Worm (Caenorhabditis elegans) whole organism, L2 larva: Measurements from ENCODE around the gene str-56.

Experiments
- C34F6.9 ChIP-seq: fragments of 150-350 bp; optimal IDR thresholded peaks from 2 replicates; lab custom pipeline; 2014; ENCODE audit warnings: missing biosample characterization, missing genetic modification characterization
- R02D3.7 ChIP-seq: fragments of 150-350 bp; optimal IDR thresholded peaks from 2 replicates; lab custom pipeline; 2014; ENCODE audit warnings: missing biosample characterization, missing genetic modification characterization
- Y55F3AM.14 ChIP-seq: fragments of 200-800 bp; sonication (Bioruptor generic); optimal IDR thresholded peaks from 2 replicates; lab custom pipeline; 2018; ENCODE audit warnings: mild to moderate bottlenecking, missing genetic modification characterization, missing compliant biosample characterization
- ZK546.5 ChIP-seq: sonication (generic microtip); optimal IDR thresholded peaks from 2 replicates; lab custom pipeline; 2017; ENCODE audit warnings: missing biosample characterization, missing genetic modification characterization
- alr-1 ChIP-seq: fragments of 150-350 bp; optimal IDR thresholded peaks from 2 replicates; lab custom pipeline; 2014; ENCODE audit warnings: missing biosample characterization, missing genetic modification characterization
- aly-2 ChIP-seq: fragments of 150-350 bp; optimal IDR thresholded peaks from 2 replicates; lab custom pipeline; 2014; ENCODE audit warnings: missing biosample characterization, missing genetic modification characterization
- ama-1 ChIP-seq: fragments of 150-350 bp; optimal IDR thresholded peaks from 2 replicates; lab custom pipeline; 2018; ENCODE audit warnings: inconsistent platforms
- blmp-1 ChIP-seq: sonication (generic microtip); optimal IDR thresholded peaks from 2 replicates; lab custom pipeline; 2017; ENCODE audit warnings: missing genetic modification characterization, mild to moderate bottlenecking, missing compliant biosample characterization, antibody characterized with exemption, moderate library complexity; ENCODE audit not compliant: insufficient read depth
- ceh-16 ChIP-seq: fragments of 150-350 bp; optimal IDR thresholded peaks from 2 replicates; lab custom pipeline; 2014; ENCODE audit warnings: missing biosample characterization, missing genetic modification characterization
- ceh-82 ChIP-seq: fragments of 150-350 bp; optimal IDR thresholded peaks from 2 replicates; lab custom pipeline; 2014; ENCODE audit warnings: missing biosample characterization, missing genetic modification characterization
- crh-2 ChIP-seq: sonication (generic microtip); optimal IDR thresholded peaks from 2 replicates; lab custom pipeline; 2017; ENCODE audit warnings: missing biosample characterization, missing genetic modification characterization
- dmd-4 ChIP-seq: sonication (generic microtip); optimal IDR thresholded peaks from 2 replicates; lab custom pipeline; 2017; ENCODE audit warnings: missing biosample characterization, missing genetic modification characterization
- egl-27 ChIP-seq: sonication (generic microtip); optimal IDR thresholded peaks from 3 replicates; lab custom pipeline; 2017; ENCODE audit warnings: missing biosample characterization, missing genetic modification reagents, missing genetic modification characterization
- elt-1 ChIP-seq: fragments of 150-350 bp; optimal IDR thresholded peaks from 2 replicates; lab custom pipeline; 2014; ENCODE audit warnings: missing biosample characterization, missing genetic modification characterization
- elt-3 ChIP-seq: sonication (generic microtip); optimal IDR thresholded peaks from 2 replicates; lab custom pipeline; 2017; ENCODE audit warnings: missing biosample characterization, missing genetic modification characterization
- fos-1 ChIP-seq: fragments of 150-350 bp; optimal IDR thresholded peaks from 2 replicates; lab custom pipeline; 2014; ENCODE audit warnings: missing biosample characterization, missing genetic modification characterization
- gmeb-1 ChIP-seq: fragments of 150-350 bp; optimal IDR thresholded peaks from 2 replicates; lab custom pipeline; 2014; ENCODE audit warnings: missing biosample characterization, missing genetic modification characterization
- lin-11 ChIP-seq: fragments of 150-350 bp; sonication (generic microtip); optimal IDR thresholded peaks from 2 replicates; lab custom pipeline; 2014; ENCODE audit warnings: missing biosample characterization, missing genetic modification characterization, inconsistent platforms, mixed read lengths
- lin-13 ChIP-seq: fragments of 150-350 bp; optimal IDR thresholded peaks from 2 replicates; lab custom pipeline; 2014; ENCODE audit warnings: missing biosample characterization, missing genetic modification reagents, missing genetic modification characterization
- mbf-1 ChIP-seq: sonication (generic microtip); optimal IDR thresholded peaks from 2 replicates; lab custom pipeline; 2017; ENCODE audit warnings: missing biosample characterization, missing genetic modification characterization
- mdl-1 ChIP-seq, 2 experiments: fragments of 150-350 bp in 1 of 2; sonication (generic microtip) in 1 of 2; optimal IDR thresholded peaks; 2 replicates each; lab custom pipeline; 2017; ENCODE audit warnings: missing biosample characterization in 2 of 2, missing genetic modification characterization in 2 of 2
- nhr-10 ChIP-seq: sonication (generic microtip); optimal IDR thresholded peaks from 2 replicates; lab custom pipeline; 2017; ENCODE audit warnings: missing biosample characterization, missing genetic modification characterization
- nhr-11 ChIP-seq: fragments of 150-350 bp; optimal IDR thresholded peaks from 2 replicates; lab custom pipeline; 2014; ENCODE audit warnings: missing biosample characterization, missing genetic modification characterization
- nhr-12 ChIP-seq: fragments of 150-350 bp; optimal IDR thresholded peaks from 2 replicates; lab custom pipeline; 2014; ENCODE audit warnings: missing biosample characterization, missing genetic modification characterization
- nhr-129 ChIP-seq: fragments of 150-350 bp; optimal IDR thresholded peaks from 2 replicates; lab custom pipeline; 2014; ENCODE audit warnings: missing biosample characterization, missing genetic modification characterization
- nhr-21 ChIP-seq: fragments of 150-350 bp; optimal IDR thresholded peaks from 2 replicates; lab custom pipeline; 2014; ENCODE audit warnings: missing biosample characterization, missing genetic modification characterization
- nhr-23 ChIP-seq: fragments of 150-350 bp; optimal IDR thresholded peaks from 2 replicates; lab custom pipeline; 2014; ENCODE audit warnings: missing biosample characterization, missing genetic modification reagents, missing genetic modification characterization
- nhr-237 ChIP-seq: fragments of 150-350 bp; optimal IDR thresholded peaks from 2 replicates; lab custom pipeline; 2014; ENCODE audit warnings: missing biosample characterization, missing genetic modification characterization
- nhr-25 ChIP-seq: fragments of 150-350 bp; sonication (generic microtip); optimal IDR thresholded peaks from 3 replicates; lab custom pipeline; 2014; ENCODE audit warnings: missing biosample characterization, missing genetic modification characterization
- nhr-6 ChIP-seq: fragments of 150-350 bp; optimal IDR thresholded peaks from 2 replicates; lab custom pipeline; 2014; ENCODE audit warnings: missing biosample characterization, missing genetic modification characterization
- nhr-77 ChIP-seq: fragments of 150-350 bp; optimal IDR thresholded peaks from 2 replicates; lab custom pipeline; 2014; ENCODE audit warnings: missing biosample characterization, missing genetic modification characterization
- peb-1 ChIP-seq: fragments of 150-350 bp; optimal IDR thresholded peaks from 2 replicates; lab custom pipeline; 2014; ENCODE audit warnings: missing biosample characterization, missing genetic modification characterization
- sem-4 ChIP-seq: fragments of 150-350 bp; optimal IDR thresholded peaks from 2 replicates; lab custom pipeline; 2014; ENCODE audit warnings: missing biosample characterization, missing genetic modification reagents, missing genetic modification characterization
- skn-1 ChIP-seq: sonication (generic microtip); optimal IDR thresholded peaks from 2 replicates; lab custom pipeline; 2017; ENCODE audit warnings: missing biosample characterization, missing genetic modification characterization
- sma-3 ChIP-seq: sonication (generic microtip); optimal IDR thresholded peaks from 2 replicates; lab custom pipeline; 2016; ENCODE audit warnings: missing genetic modification reagents, missing genetic modification characterization, missing compliant biosample characterization
- sma-9 ChIP-seq, 2 experiments: fragments of 150-350 bp in 1 of 2; sonication (generic microtip) in 1 of 2; optimal IDR thresholded peaks; 2 replicates each; lab custom pipeline; 2014 to 2016; ENCODE audit warnings: missing genetic modification characterization in 2 of 2, mild to moderate bottlenecking in 1 of 2, missing biosample characterization in 1 of 2, missing compliant biosample characterization in 1 of 2, missing genetic modification reagents in 1 of 2, moderate library complexity in 1 of 2
- snpc-4 ChIP-seq: fragments of 150-350 bp; optimal IDR thresholded peaks from 2 replicates; lab custom pipeline; 2014; ENCODE audit warnings: missing biosample characterization, missing genetic modification characterization
- unc-39 ChIP-seq: fragments of 150-350 bp; optimal IDR thresholded peaks from 2 replicates; lab custom pipeline; 2014; ENCODE audit warnings: missing biosample characterization, missing genetic modification characterization
- unc-55 ChIP-seq: fragments of 150-350 bp; sonication (generic microtip); optimal IDR thresholded peaks from 3 replicates; lab custom pipeline; 2014; ENCODE audit warnings: missing biosample characterization, missing genetic modification reagents, missing genetic modification characterization
- unc-62 ChIP-seq: fragments of 150-350 bp; optimal IDR thresholded peaks from 2 replicates; lab custom pipeline; 2014; ENCODE audit warnings: missing biosample characterization, missing genetic modification reagents, missing genetic modification characterization
- zag-1 ChIP-seq: fragments of 150-350 bp; optimal IDR thresholded peaks from 2 replicates; lab custom pipeline; 2014; ENCODE audit warnings: missing biosample characterization, missing genetic modification characterization
- ztf-1 ChIP-seq: fragments of 200-800 bp; sonication (Bioruptor generic); conservative IDR thresholded peaks from 2 replicates; pipeline ENCODE4 v1.3.6; 2022; ENCODE audit warnings: missing genetic modification characterization, missing compliant biosample characterization
- ztf-11 ChIP-seq: sonication (generic microtip); optimal IDR thresholded peaks from 2 replicates; lab custom pipeline; 2017; ENCODE audit warnings: missing biosample characterization, missing genetic modification characterization
- ztf-4 ChIP-seq: fragments of 150-350 bp; optimal IDR thresholded peaks from 2 replicates; lab custom pipeline; 2014; ENCODE audit warnings: missing biosample characterization, missing genetic modification characterization

The str-56 gene

ce11 chrV:15876308-15876707, 3.9 kb downstream of the str-56 start, which contains the start of gene nhr-102:
Gene nhr-102, minus strand, starts transcription at chrV:15876408.
- TF ChIP-seq nhr-12, result no peak
- no peak for TF ChIP-seq blmp-1 (tag; lab: Kevin White, UChicago)
- TF ChIP-seq unc-55 (GFP tag; lab: Kevin White, UChicago), result no peak
- TF ChIP-seq ceh-82, result no peak
- no peak for TF ChIP-seq Y55F3AM.14 (GFP tag; lab: Kevin White, UChicago)
- TF ChIP-seq ztf-1 (GFP tag; lab: Robert Waterston, UW), result no peak
- TF ChIP-seq, all 48 proteins: peak for 0

DNA sequence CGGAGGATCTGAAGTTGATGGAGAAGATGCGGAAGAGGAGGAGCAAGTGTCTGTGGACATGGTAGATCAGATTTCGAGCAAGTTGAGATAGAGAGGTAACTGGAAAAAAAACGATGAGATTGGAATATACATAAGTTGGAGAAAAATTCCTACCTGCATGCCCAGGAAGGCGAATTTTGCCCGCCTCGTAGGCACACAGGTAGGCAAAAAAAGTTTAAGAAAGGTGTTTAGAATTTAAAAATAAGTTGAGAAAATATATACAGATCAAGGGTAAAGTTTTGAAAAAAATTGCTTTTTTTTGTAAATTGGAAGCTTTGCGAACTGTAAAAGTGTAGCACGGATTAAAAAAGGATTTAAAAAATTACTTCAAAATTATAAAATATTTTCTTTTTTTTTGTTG, 7.1 kb downstream of the str-56 start, which contains the start of gene nhr-84:
Gene nhr-84, minus strand, starts transcription at position 101 of the 400 bp plus-strand sequence.
- no peak for TF ChIP-seq peb-1 (tag; lab: Kevin White, UChicago)
- no peak for TF ChIP-seq mbf-1 (tag; lab: Kevin White, UChicago)
- TF ChIP-seq nhr-11 (tag; lab: Kevin White, UChicago), result no peak
- no peak for TF ChIP-seq dmd-4
- TF ChIP-seq R02D3.7 (tag; lab: Kevin White, UChicago), result no peak
- TF ChIP-seq nhr-21, result no peak
- TF ChIP-seq lin-13 (GFP tag; lab: Kevin White, UChicago), result no peak
- TF ChIP-seq unc-39 (tag; lab: Kevin White, UChicago), result no peak
- no peak for TF ChIP-seq Y55F3AM.14 (GFP tag; lab: Kevin White, UChicago)
- TF ChIP-seq nhr-10 (tag; lab: Kevin White, UChicago), result no peak
- TF ChIP-seq C34F6.9 (tag; lab: Kevin White, UChicago), result no peak
- TF ChIP-seq nhr-23, result no peak
- TF ChIP-seq aly-2 (tag; lab: Kevin White, UChicago), result no peak
- no peak for TF ChIP-seq mdl-1 (tag; optimal IDR thresholded peaks at IDR 0.05; lab: Kevin White, UChicago)
- no peak for TF ChIP-seq unc-55 (GFP tag; lab: Kevin White, UChicago)
- TF ChIP-seq blmp-1 (tag; lab: Kevin White, UChicago), result no peak
- TF ChIP-seq nhr-237 (tag; lab: Kevin White, UChicago), result no peak
- TF ChIP-seq, all 48 proteins: peak for 0

- TF ChIP-seq unc-62 (no peak), sma-9 (GFP tag; optimal IDR thresholded peaks at IDR 0.05; lab: Kevin White, UChicago) (peak; percentile 20), sma-9 (tag; optimal IDR thresholded peaks at IDR 0.05; lab: Kevin White, UChicago) (no peak), fos-1 (peak; percentile 76), Y55F3AM.14 (GFP tag; lab: Kevin White, UChicago) (peak; percentile 1)
Measured at ce11 chrV:15880033-15880432, 7.7 kb downstream of the str-56 start.

DNA sequence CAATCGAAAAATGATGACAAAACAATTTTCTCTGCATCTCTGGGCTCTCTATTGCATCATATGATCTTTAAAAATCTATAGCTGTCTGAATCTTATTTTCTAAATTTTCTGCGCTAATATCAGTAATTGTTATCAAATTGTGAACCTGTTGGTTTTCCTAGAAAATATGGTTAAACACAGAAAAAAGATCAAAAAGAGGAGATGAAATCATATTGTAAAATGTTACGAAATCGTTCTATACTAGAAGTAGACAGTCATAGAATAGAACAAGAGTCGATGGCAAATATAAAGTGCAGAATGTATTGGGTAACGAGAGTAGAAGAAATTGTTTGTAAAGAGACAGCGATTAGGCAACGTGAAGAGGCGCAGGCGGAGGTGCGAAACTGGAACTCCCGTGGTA, 8.3 kb downstream of the str-56 start:
- TF ChIP-seq lin-11 (tag; lab: Kevin White, UChicago), result no peak
- peak; percentile 54 for TF ChIP-seq sma-3
- TF ChIP-seq nhr-25 (tag; lab: Kevin White, UChicago), result peak; percentile 47
- TF ChIP-seq peb-1 (tag; lab: Kevin White, UChicago), result no peak
- no peak for TF ChIP-seq ceh-82
- peak; percentile 25 for TF ChIP-seq gmeb-1 (tag; lab: Kevin White, UChicago)
- TF ChIP-seq elt-1, result no peak
- no peak for TF ChIP-seq alr-1 (tag; lab: Kevin White, UChicago)
- no peak for TF ChIP-seq ztf-4 (tag; lab: Kevin White, UChicago)
- no peak for TF ChIP-seq nhr-11 (tag; lab: Kevin White, UChicago)
- TF ChIP-seq ztf-11 (tag; lab: Kevin White, UChicago), result no peak
- TF ChIP-seq nhr-10 (tag; lab: Kevin White, UChicago), result no peak
- no peak for TF ChIP-seq sem-4 (tag; lab: Kevin White, UChicago)
- TF ChIP-seq ZK546.5 (tag; lab: Kevin White, UChicago), result no peak
- peak; percentile 19 for TF ChIP-seq lin-13 (GFP tag; lab: Kevin White, UChicago)
- TF ChIP-seq nhr-77, result no peak
- TF ChIP-seq nhr-6 (tag; lab: Kevin White, UChicago), result peak; percentile 14
- no peak for TF ChIP-seq snpc-4 (tag; lab: Kevin White, UChicago)
- no peak for TF ChIP-seq R02D3.7 (tag; lab: Kevin White, UChicago)
- no peak for TF ChIP-seq ztf-1 (GFP tag; lab: Robert Waterston, UW)
- no peak for TF ChIP-seq mbf-1 (tag; lab: Kevin White, UChicago)
- TF ChIP-seq ceh-16, result no peak
- TF ChIP-seq zag-1, result no peak
- TF ChIP-seq unc-39 (tag; lab: Kevin White, UChicago), result no peak
- peak; percentile 85 for TF ChIP-seq fos-1
- peak; percentile 79 for TF ChIP-seq crh-2 (tag; lab: Kevin White, UChicago)
- TF ChIP-seq unc-62, result no peak
- TF ChIP-seq aly-2 (tag; lab: Kevin White, UChicago), result no peak
- peak; percentile 57 for TF ChIP-seq nhr-21
- TF ChIP-seq nhr-237 (tag; lab: Kevin White, UChicago), result no peak
- TF ChIP-seq nhr-23, result no peak
- peak; percentile 5 for TF ChIP-seq blmp-1 (tag; lab: Kevin White, UChicago)
- TF ChIP-seq mdl-1 (tag; optimal IDR thresholded peaks at IDR 0.05; lab: Kevin White, UChicago), result no peak
- no peak for TF ChIP-seq ama-1 (lab: Kevin White, UChicago)
- TF ChIP-seq elt-3 (tag; lab: Kevin White, UChicago), result no peak
- TF ChIP-seq sma-9 (GFP tag; optimal IDR thresholded peaks at IDR 0.05; lab: Kevin White, UChicago), result peak; percentile 10
- no peak for TF ChIP-seq sma-9 (tag; optimal IDR thresholded peaks at IDR 0.05; lab: Kevin White, UChicago)
- TF ChIP-seq nhr-12, result no peak
- TF ChIP-seq egl-27, result no peak
- peak; percentile 98 for TF ChIP-seq skn-1 (tag; lab: Kevin White, UChicago)
- no peak for TF ChIP-seq Y55F3AM.14 (GFP tag; lab: Kevin White, UChicago)
- peak; percentile 94 for TF ChIP-seq nhr-129 (tag; lab: Kevin White, UChicago)
